Fruit fly (Drosophila melanogaster) whole organism, wandering third instar larva: ENCODE results near the gene CG31275.
A peak's percentile ranks its signal among the peaks of the same experiment; 100 is the strongest.

Source experiments
- Abd-B ChIP-seq: fragments of >200 bp; optimal IDR thresholded peaks from 2 replicates; lab custom pipeline; 2017; ENCODE audit warnings: missing biosample characterization, missing genetic modification characterization
- CG9705 ChIP-seq: fragments of 200-800 bp; sonication (Bioruptor generic); optimal IDR thresholded peaks from 2 replicates; lab custom pipeline; 2018; ENCODE audit warnings: missing biosample characterization, mild to moderate bottlenecking, missing genetic modification characterization
- CrebA ChIP-seq: fragments of 200-800 bp; sonication (Bioruptor generic); optimal IDR thresholded peaks from 2 replicates; lab custom pipeline; 2016; ENCODE audit warnings: missing biosample characterization, mild to moderate bottlenecking, missing genetic modification characterization, borderline replicate concordance
- Dfd ChIP-seq: fragments of >200 bp; optimal IDR thresholded peaks from 2 replicates; lab custom pipeline; 2017; ENCODE audit warnings: missing biosample characterization, missing genetic modification characterization
- Dif ChIP-seq: fragments of 200-275, 200-300 bp; sonication (Bioruptor generic); optimal IDR thresholded peaks from 2 replicates; lab custom pipeline; 2018; ENCODE audit warnings: missing biosample characterization, missing genetic modification characterization; ENCODE audit not compliant: partially characterized antibody
- HLH106 ChIP-seq: fragments of 200-800 bp; optimal IDR thresholded peaks from 3 replicates; lab custom pipeline; 2019; ENCODE audit warnings: missing biosample characterization, mild to moderate bottlenecking, missing genetic modification characterization, moderate library complexity
- Hnf4 ChIP-seq: fragments of 200-800 bp; sonication (Bioruptor generic); optimal IDR thresholded peaks from 2 replicates; lab custom pipeline; 2016; ENCODE audit warnings: missing biosample characterization, mild to moderate bottlenecking, missing genetic modification characterization
- Jra ChIP-seq: sonication (Bioruptor generic); optimal IDR thresholded peaks from 2 replicates; lab custom pipeline; 2016; ENCODE audit warnings: missing biosample characterization, missing genetic modification characterization
- Mio ChIP-seq: sonication (Bioruptor generic); optimal IDR thresholded peaks from 2 replicates; lab custom pipeline; 2016; ENCODE audit warnings: missing biosample characterization, missing genetic modification characterization
- Myc ChIP-seq: fragments of >200 bp; optimal IDR thresholded peaks from 2 replicates; lab custom pipeline; 2017
- OdsH ChIP-seq: fragments of 200-800 bp; sonication (Bioruptor generic); optimal IDR thresholded peaks from 2 replicates; lab custom pipeline; 2016; ENCODE audit warnings: missing biosample characterization, mild to moderate bottlenecking, missing genetic modification characterization
- Rel ChIP-seq, 2 experiments: fragments of 200-800 bp; sonication (Bioruptor generic) in 1 of 2; optimal IDR thresholded peaks; 2 replicates in 1 of 2; 3 replicates in 1 of 2; lab custom pipeline; 2016 to 2019; ENCODE audit warnings: mild to moderate bottlenecking in 2 of 2, missing biosample characterization in 2 of 2, missing genetic modification characterization in 2 of 2, moderate library complexity in 1 of 2
- Sp1 ChIP-seq: fragments of 200-800 bp; sonication (Bioruptor generic); optimal IDR thresholded peaks from 3 replicates; lab custom pipeline; 2019; ENCODE audit warnings: missing biosample characterization, mild to moderate bottlenecking, missing genetic modification characterization, moderate library complexity
- Vsx2 ChIP-seq: fragments of 200-300, 225-300 bp; sonication (Bioruptor generic); optimal IDR thresholded peaks from 2 replicates; lab custom pipeline; 2018; ENCODE audit warnings: missing biosample characterization, missing genetic modification characterization; ENCODE audit not compliant: partially characterized antibody
- br ChIP-seq: fragments of 200-800 bp; sonication (Bioruptor generic); optimal IDR thresholded peaks from 2 replicates; lab custom pipeline; 2016; ENCODE audit warnings: missing biosample characterization, missing genetic modification characterization
- brk ChIP-seq: fragments of 200-800 bp; sonication (Bioruptor generic); optimal IDR thresholded peaks from 2 replicates; lab custom pipeline; 2016; ENCODE audit warnings: missing biosample characterization, mild to moderate bottlenecking, missing genetic modification characterization
- dl ChIP-seq, 2 experiments: fragments of 175-275, 200-275 bp in 1 of 2; fragments of 200-275 bp in 1 of 2; sonication (Bioruptor generic); optimal IDR thresholded peaks; lab custom pipeline; 2018; ENCODE audit warnings: mild to moderate bottlenecking in 2 of 2, missing biosample characterization in 2 of 2, missing genetic modification characterization in 2 of 2, moderate library complexity in 2 of 2; ENCODE audit not compliant: partially characterized antibody in 2 of 2, insufficient read depth in 1 of 2
- dsf ChIP-seq: sonication (Bioruptor generic); optimal IDR thresholded peaks from 2 replicates; lab custom pipeline; 2016; ENCODE audit warnings: missing biosample characterization, missing genetic modification characterization, borderline replicate concordance
- ey ChIP-seq: fragments of 200-800 bp; sonication (Bioruptor generic); optimal IDR thresholded peaks from 2 replicates; lab custom pipeline; 2016; ENCODE audit warnings: missing biosample characterization, missing genetic modification characterization
- foxo ChIP-seq, 2 experiments: fragments of 200-800 bp; sonication (Bioruptor generic); optimal IDR thresholded peaks; 2 replicates in 1 of 2; 3 replicates in 1 of 2; lab custom pipeline; 2016 to 2017; ENCODE audit warnings: missing biosample characterization in 2 of 2, missing genetic modification characterization in 2 of 2
- fru ChIP-seq: fragments of 200-800 bp; sonication (Bioruptor generic); optimal IDR thresholded peaks from 3 replicates; lab custom pipeline; 2016; ENCODE audit warnings: missing biosample characterization, mild to moderate bottlenecking, missing genetic modification characterization
- h ChIP-seq: fragments of 200-800 bp; sonication (Bioruptor generic); optimal IDR thresholded peaks from 3 replicates; lab custom pipeline; 2016; ENCODE audit warnings: missing biosample characterization, mild to moderate bottlenecking, missing genetic modification characterization
- jim ChIP-seq: fragments of 175-275, 200-325 bp; sonication (Bioruptor generic); optimal IDR thresholded peaks from 2 replicates; lab custom pipeline; 2016; ENCODE audit warnings: missing biosample characterization, mild to moderate bottlenecking, missing genetic modification characterization
- lola ChIP-seq: fragments of >200 bp; optimal IDR thresholded peaks from 2 replicates; lab custom pipeline; 2017; ENCODE audit warnings: missing biosample characterization, missing genetic modification characterization
- psq ChIP-seq: fragments of 200-800 bp; sonication (Bioruptor generic); optimal IDR thresholded peaks from 3 replicates; lab custom pipeline; 2017; ENCODE audit warnings: missing biosample characterization, mild to moderate bottlenecking, missing genetic modification characterization, moderate library complexity
- rgr ChIP-seq: fragments of 200-800 bp; sonication (Bioruptor generic); optimal IDR thresholded peaks from 3 replicates; lab custom pipeline; 2016; ENCODE audit warnings: missing biosample characterization, mild to moderate bottlenecking, missing genetic modification characterization
- sv ChIP-seq: fragments of 200-800 bp; sonication (Bioruptor generic); optimal IDR thresholded peaks from 3 replicates; lab custom pipeline; 2016; ENCODE audit warnings: missing biosample characterization, missing genetic modification characterization
- tai ChIP-seq: sonication (Bioruptor generic); optimal IDR thresholded peaks from 2 replicates; lab custom pipeline; 2016; ENCODE audit warnings: missing biosample characterization, missing genetic modification characterization
- usp ChIP-seq: fragments of >200 bp; optimal IDR thresholded peaks from 2 replicates; lab custom pipeline; 2017; ENCODE audit warnings: missing biosample characterization, missing genetic modification characterization

Gene CG31275

DNA sequence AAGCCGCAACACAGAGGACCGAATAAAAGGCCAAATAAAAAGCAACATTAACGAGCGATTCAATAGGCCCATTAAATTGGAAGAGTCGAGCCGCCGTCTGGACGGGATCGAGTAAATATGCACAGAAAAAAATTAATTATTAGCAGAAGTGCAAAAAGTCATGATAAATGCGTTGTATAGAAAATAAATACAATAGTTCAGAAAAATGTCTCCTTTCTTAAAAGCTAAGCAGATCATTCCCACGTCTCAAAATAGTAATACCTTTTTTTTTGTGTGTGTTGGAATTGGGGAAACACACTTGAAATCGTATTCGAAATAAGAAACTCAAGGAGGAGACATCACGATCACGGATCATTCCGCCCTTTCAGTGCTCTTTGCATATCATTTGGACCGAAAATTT is 18.3 kb upstream of the CG31275 start:
- TF ChIP-seq Dfd (no peak), ey (GFP tag; lab: Kevin White, UChicago) (peak; percentile 9), HLH106 (tag; lab: Kevin White, UChicago) (peak; percentile 23), Sp1 (GFP tag; lab: Kevin White, UChicago) (no peak), foxo (GFP tag; optimal IDR thresholded peaks at IDR 0.05; lab: Kevin White, UChicago) (peak in 1 of 2 experiments; percentile 30), rgr (GFP tag; lab: Kevin White, UChicago) (no peak), sv (GFP tag; lab: Kevin White, UChicago) (peak; percentile 5), CrebA (GFP tag; lab: Kevin White, UChicago) (no peak), brk (GFP tag; lab: Kevin White, UChicago) (no peak), h (GFP tag; lab: Kevin White, UChicago) (peak; percentile 43), fru (GFP tag; lab: Kevin White, UChicago) (peak; percentile 26), Rel (GFP tag; optimal IDR thresholded peaks at IDR 0.05; lab: Kevin White, UChicago) (no peak), Rel (tag; optimal IDR thresholded peaks at IDR 0.05; lab: Kevin White, UChicago) (peak; percentile 25), usp (GFP tag; lab: Kevin White, UChicago) (no peak), Jra (GFP tag; lab: Kevin White, UChicago) (no peak)

DNA sequence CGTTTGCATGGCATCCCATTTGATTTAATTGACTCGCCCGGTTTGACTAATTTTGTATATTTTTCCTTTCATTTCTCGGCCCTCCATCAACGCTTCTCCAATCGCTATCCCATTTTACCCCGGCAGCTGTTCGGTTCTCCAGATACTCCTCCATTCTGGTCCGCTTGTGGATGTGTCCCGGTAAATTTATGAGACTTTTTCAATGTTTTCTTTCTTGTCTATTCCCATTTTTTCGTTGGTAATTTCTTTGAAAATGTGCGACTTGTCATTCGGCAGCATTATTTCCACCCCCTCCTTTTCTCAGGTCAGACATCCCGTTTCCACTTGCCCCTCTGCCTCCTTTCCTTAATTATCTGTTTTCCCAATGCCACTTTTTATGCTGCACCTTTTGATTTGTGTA is 14.6 kb upstream of the CG31275 start:
- TF ChIP-seq Jra (GFP tag; lab: Kevin White, UChicago), result no peak
- no peak for TF ChIP-seq usp (GFP tag; lab: Kevin White, UChicago)
- TF ChIP-seq Mio (GFP tag; lab: Kevin White, UChicago), result no peak
- TF ChIP-seq CrebA (GFP tag; lab: Kevin White, UChicago), result no peak
- no peak for TF ChIP-seq dsf (GFP tag; lab: Kevin White, UChicago)
- no peak for TF ChIP-seq HLH106 (tag; lab: Kevin White, UChicago)
- no peak for TF ChIP-seq ey (GFP tag; lab: Kevin White, UChicago)
- TF ChIP-seq CG9705 (GFP tag; lab: Kevin White, UChicago), result no peak
- TF ChIP-seq lola (GFP tag; lab: Kevin White, UChicago), result no peak
- no peak for TF ChIP-seq sv (GFP tag; lab: Kevin White, UChicago)
- no peak for TF ChIP-seq OdsH (GFP tag; lab: Kevin White, UChicago)
- no peak for TF ChIP-seq Dif
- TF ChIP-seq h (GFP tag; lab: Kevin White, UChicago), result no peak
- TF ChIP-seq rgr (GFP tag; lab: Kevin White, UChicago), result no peak
- no peak for TF ChIP-seq fru (GFP tag; lab: Kevin White, UChicago)
- no peak for TF ChIP-seq foxo (GFP tag; optimal IDR thresholded peaks at IDR 0.05; lab: Kevin White, UChicago)
- TF ChIP-seq Myc (lab: Kevin White, UChicago), result no peak

DNA sequence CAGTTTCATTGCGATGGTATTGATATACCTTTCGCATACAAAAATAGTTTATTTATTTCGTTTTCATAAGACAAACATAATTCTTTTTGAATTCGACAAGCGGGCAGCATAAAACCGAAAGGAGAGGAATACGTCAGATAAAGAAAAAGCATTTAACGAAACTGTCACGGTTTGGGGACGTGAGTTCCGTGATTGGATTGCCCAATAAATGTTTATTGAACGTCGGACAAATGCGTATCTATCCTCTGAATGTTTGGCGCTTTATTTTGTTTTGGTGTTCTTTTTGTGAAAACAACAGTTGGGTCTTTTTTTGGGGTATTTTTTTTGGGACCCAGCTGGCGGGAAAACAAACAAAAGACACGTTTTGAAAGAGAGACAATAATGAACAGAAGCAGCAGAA is 14.0 kb upstream of the CG31275 start:
- TF ChIP-seq brk (GFP tag; lab: Kevin White, UChicago), result no peak
- TF ChIP-seq CrebA (GFP tag; lab: Kevin White, UChicago), result no peak
- TF ChIP-seq Rel (GFP tag; optimal IDR thresholded peaks at IDR 0.05; lab: Kevin White, UChicago), result no peak
- TF ChIP-seq Rel (tag; optimal IDR thresholded peaks at IDR 0.05; lab: Kevin White, UChicago), result no peak
- no peak for TF ChIP-seq br (GFP tag; lab: Kevin White, UChicago)
- TF ChIP-seq CG9705 (GFP tag; lab: Kevin White, UChicago), result no peak
- no peak for TF ChIP-seq Abd-B (GFP tag; lab: Kevin White, UChicago)
- TF ChIP-seq OdsH (GFP tag; lab: Kevin White, UChicago), result no peak
- no peak for TF ChIP-seq Vsx2
- no peak for TF ChIP-seq dl (GFP tag; optimal IDR thresholded peaks at IDR 0.05; lab: Kevin White, UChicago; ENCODE audit: insufficient read depth in 1 of 2, partially characterized antibody in 2 of 2)
- TF ChIP-seq Hnf4 (GFP tag; lab: Kevin White, UChicago), result no peak
- no peak for TF ChIP-seq tai
- no peak for TF ChIP-seq Dif
- TF ChIP-seq dsf (GFP tag; lab: Kevin White, UChicago), result no peak
- no peak for TF ChIP-seq jim
- TF ChIP-seq psq, result no peak
- TF ChIP-seq h (GFP tag; lab: Kevin White, UChicago), result no peak
- TF ChIP-seq Dfd, result no peak

DNA sequence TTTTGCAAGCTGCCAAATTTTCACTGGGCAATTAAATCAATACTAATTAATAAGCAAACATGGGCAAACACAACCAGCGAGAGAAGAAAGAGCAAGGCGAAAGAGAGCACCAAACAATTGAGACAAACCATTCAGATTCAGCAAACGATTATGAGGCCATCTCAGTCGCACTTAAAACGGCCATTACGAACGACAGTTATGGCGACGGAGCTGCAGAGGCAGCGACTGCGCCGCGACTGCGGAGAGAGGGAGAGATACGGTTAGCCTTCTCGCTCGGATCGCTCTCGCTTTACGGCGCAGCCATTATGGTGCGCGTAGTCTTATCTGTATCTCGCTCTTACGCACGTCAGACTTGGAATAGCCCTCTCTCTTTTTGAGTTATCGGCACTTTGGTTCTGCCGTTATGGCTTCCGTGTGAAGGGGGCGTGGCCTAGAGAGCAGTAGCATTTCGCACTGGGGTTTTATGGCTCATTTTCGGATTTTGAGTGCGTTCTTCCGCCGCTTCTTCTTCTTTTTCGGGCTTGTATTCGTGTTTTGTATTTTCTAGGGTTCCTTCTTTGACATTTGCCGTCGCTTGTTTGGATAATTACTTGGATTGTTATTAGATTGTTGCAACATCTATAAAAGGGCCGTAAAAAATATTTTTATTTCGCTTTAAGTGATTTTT is 12.9 kb upstream of the CG31275 start:
- TF ChIP-seq psq, result peak; percentile 32
- no peak for TF ChIP-seq usp (GFP tag; lab: Kevin White, UChicago)
- TF ChIP-seq Vsx2, result peak; percentile 58
- TF ChIP-seq Dif, result peak; percentile 65
